Fruit fly (Drosophila melanogaster) whole organism, adult: ENCODE data around the gene VhaAC39-1.
A peak's percentile ranks its signal among the peaks of the same experiment; 100 is the strongest.

Experiments
- CG1620 ChIP-seq: fragments of 200-800 bp; sonication (Bioruptor generic); optimal IDR thresholded peaks from 2 replicates; lab custom pipeline; 2016; ENCODE audit warnings: missing biosample characterization, missing genetic modification characterization
- CG7101 ChIP-seq: fragments of 200-800 bp; sonication (Bioruptor generic); optimal IDR thresholded peaks from 2 replicates; lab custom pipeline; 2018; ENCODE audit warnings: missing biosample characterization, mild to moderate bottlenecking, missing genetic modification characterization, moderate library complexity
- Crg-1 ChIP-seq: fragments of 200-800 bp; sonication (Bioruptor generic); optimal IDR thresholded peaks from 2 replicates; lab custom pipeline; 2016; ENCODE audit warnings: missing biosample characterization, missing genetic modification characterization
- Hr96 ChIP-seq: fragments of 200-800 bp; sonication (Bioruptor generic); optimal IDR thresholded peaks from 2 replicates; lab custom pipeline; 2016; ENCODE audit warnings: missing biosample characterization, missing genetic modification characterization
- bab1 ChIP-seq: fragments of 200-800 bp; sonication (Bioruptor generic); optimal IDR thresholded peaks from 3 replicates; lab custom pipeline; 2019; ENCODE audit warnings: missing biosample characterization, mild to moderate bottlenecking, missing genetic modification characterization, moderate library complexity
- cic ChIP-seq: fragments of 200-800 bp; sonication (Bioruptor generic); optimal IDR thresholded peaks from 2 replicates; lab custom pipeline; 2017; ENCODE audit warnings: missing biosample characterization, mild to moderate bottlenecking, missing genetic modification characterization, moderate library complexity
- kay ChIP-seq: fragments of 200-800 bp; sonication (Bioruptor generic); peaks from one replicate; lab custom pipeline; 2016; ENCODE audit warnings: missing biosample characterization, missing genetic modification characterization, borderline replicate concordance
- ovo ChIP-seq: fragments of 200-800 bp; sonication (Bioruptor generic); optimal IDR thresholded peaks from 2 replicates; lab custom pipeline; 2016; ENCODE audit warnings: missing biosample characterization, missing genetic modification characterization
- tj ChIP-seq: fragments of 200-800 bp; sonication (Bioruptor generic); optimal IDR thresholded peaks from 3 replicates; lab custom pipeline; 2017; ENCODE audit warnings: missing biosample characterization, mild to moderate bottlenecking, missing genetic modification characterization, moderate library complexity

dm6 chrX:3866104-3866503 lies 14.4 kb upstream of the VhaAC39-1 start:
- TF ChIP-seq tj (GFP tag; lab: Kevin White, UChicago) (no peak), CG1620 (GFP tag; lab: Kevin White, UChicago) (no peak), Crg-1 (GFP tag; lab: Kevin White, UChicago) (no peak), kay (no peak), bab1 (GFP tag; lab: Kevin White, UChicago) (no peak), Hr96 (no peak), CG7101 (tag; lab: Kevin White, UChicago) (no peak), cic (no peak), ovo (GFP tag; lab: Kevin White, UChicago) (peak; percentile 39)
